Worm (Caenorhabditis elegans): ENCODE measurements around the gene C04G6.13.

ce11 chrII:5136296-5136767 is 42.3 kb downstream of the C04G6.13 start, which contains the start of gene F58A6.2:
- TF ChIP-seq lin-39 (tag; optimal IDR thresholded peaks at IDR 0.05) (no peak), ama-1 (optimal IDR thresholded peaks at IDR 0.05) (no peak), mep-1 (tag; optimal IDR thresholded peaks at IDR 0.05) (no peak)
